Worm (Caenorhabditis elegans) whole organism, L1 larva: ENCODE data around the gene F07H5.13.
A peak's percentile ranks its signal among the peaks of the same experiment; 100 is the strongest.

ENCODE experiments used
- C04F5.9 ChIP-seq: sonication (generic microtip); optimal IDR thresholded peaks from 2 replicates; lab custom pipeline; 2016; ENCODE audit warnings: missing genetic modification characterization, missing compliant biosample characterization
- C16A3.4 ChIP-seq: fragments of 150-350 bp; optimal IDR thresholded peaks from 2 replicates; lab custom pipeline; 2014; ENCODE audit warnings: missing biosample characterization, missing genetic modification characterization
- Y116A8C.19 ChIP-seq: sonication (generic microtip); optimal IDR thresholded peaks from 2 replicates; lab custom pipeline; 2016; ENCODE audit warnings: missing compliant biosample characterization, missing genetic modification characterization, borderline replicate concordance
- alr-1 ChIP-seq: fragments of 200-800 bp; sonication (Bioruptor generic); optimal IDR thresholded peaks from 2 replicates; lab custom pipeline; 2018; ENCODE audit warnings: borderline replicate concordance, mild to moderate bottlenecking, missing genetic modification characterization, missing compliant biosample characterization
- aly-2 ChIP-seq: fragments of 150-350 bp; optimal IDR thresholded peaks from 2 replicates; lab custom pipeline; 2014; ENCODE audit warnings: missing biosample characterization, missing genetic modification characterization
- ama-1 ChIP-seq: fragments of 150-350 bp; optimal IDR thresholded peaks from 2 replicates; lab custom pipeline; 2014
- blmp-1 ChIP-seq: fragments of 150-350 bp; optimal IDR thresholded peaks from 2 replicates; lab custom pipeline; 2014; ENCODE audit warnings: missing biosample characterization, missing genetic modification characterization
- ceh-63 ChIP-seq: fragments of 200-800 bp; sonication (Bioruptor generic); optimal IDR thresholded peaks from 2 replicates; lab custom pipeline; 2018; ENCODE audit warnings: mild to moderate bottlenecking, missing genetic modification characterization, missing compliant biosample characterization
- ceh-8 ChIP-seq: fragments of 200-800 bp; sonication (Bioruptor generic); optimal IDR thresholded peaks from 2 replicates; lab custom pipeline; 2018; ENCODE audit warnings: mild to moderate bottlenecking, missing genetic modification characterization, moderate library complexity, missing compliant biosample characterization
- ceh-82 ChIP-seq, 3 experiments: fragments of 150-350 bp in 1 of 3; sonication (generic microtip) in 2 of 3; optimal IDR thresholded peaks; 2 replicates each; lab custom pipeline; 2014 to 2017; ENCODE audit warnings: missing biosample characterization in 3 of 3, missing genetic modification characterization in 3 of 3
- ceh-88 ChIP-seq: fragments of 200-800 bp; sonication (Bioruptor generic); IDR thresholded peaks from 2 replicates; pipeline ENCODE4 v1.3.6; 2022; ENCODE audit warnings: missing genetic modification characterization, missing compliant biosample characterization
- dsc-1 ChIP-seq: sonication (generic microtip); optimal IDR thresholded peaks from 2 replicates; lab custom pipeline; 2016; ENCODE audit warnings: mild to moderate bottlenecking, missing genetic modification characterization, missing compliant biosample characterization
- efl-1 ChIP-seq, 4 experiments: fragments of 150-350 bp; optimal IDR thresholded peaks in 3 of 4; peaks in 1 of 4; 1 replicate in 1 of 4; 2 replicates in 3 of 4; lab custom pipeline; 2014; ENCODE audit warnings: missing biosample characterization in 2 of 4, missing genetic modification characterization in 2 of 4, missing genetic modification reagents in 2 of 4
- efl-3 ChIP-seq: fragments of 200-800 bp; sonication (Bioruptor generic); optimal IDR thresholded peaks from 2 replicates; lab custom pipeline; 2018; ENCODE audit warnings: mild to moderate bottlenecking, missing genetic modification characterization, missing compliant biosample characterization
- elt-2 ChIP-seq: sonication (generic microtip); optimal IDR thresholded peaks from 2 replicates; lab custom pipeline; 2016; ENCODE audit warnings: missing genetic modification characterization, mild to moderate bottlenecking, inconsistent platforms, missing compliant biosample characterization, missing genetic modification reagents
- ets-5 ChIP-seq: fragments of 200-800 bp; sonication (Bioruptor generic); IDR thresholded peaks from 2 replicates; pipeline ENCODE4 v1.3.6; 2022; ENCODE audit warnings: missing genetic modification characterization, missing compliant biosample characterization
- fkh-4 ChIP-seq: sonication (generic microtip); optimal IDR thresholded peaks from 2 replicates; lab custom pipeline; 2016; ENCODE audit warnings: missing compliant biosample characterization, missing genetic modification characterization, borderline replicate concordance
- fos-1 ChIP-seq: fragments of 150-350 bp; optimal IDR thresholded peaks from 2 replicates; lab custom pipeline; 2014; ENCODE audit warnings: missing biosample characterization, missing genetic modification characterization
- hpl-2 ChIP-seq: fragments of 150-350 bp; optimal IDR thresholded peaks from 2 replicates; lab custom pipeline; 2014; ENCODE audit warnings: missing biosample characterization, missing genetic modification reagents, missing genetic modification characterization
- irx-1 ChIP-seq: sonication (generic microtip); optimal IDR thresholded peaks from 2 replicates; lab custom pipeline; 2016; ENCODE audit warnings: missing genetic modification characterization, missing compliant biosample characterization
- jun-1 ChIP-seq: fragments of 150-350 bp; optimal IDR thresholded peaks from 2 replicates; lab custom pipeline; 2014; ENCODE audit warnings: missing biosample characterization, missing genetic modification reagents, missing genetic modification characterization
- lin-13 ChIP-seq: fragments of 150-350 bp; optimal IDR thresholded peaks from 2 replicates; lab custom pipeline; 2014; ENCODE audit warnings: missing biosample characterization, missing genetic modification reagents, missing genetic modification characterization
- lsy-2 ChIP-seq, 2 experiments: fragments of 150-350 bp; optimal IDR thresholded peaks; 2 replicates each; lab custom pipeline; 2014; ENCODE audit warnings: missing biosample characterization in 2 of 2, missing genetic modification characterization in 2 of 2
- mef-2 ChIP-seq: fragments of 150-350 bp; optimal IDR thresholded peaks from 2 replicates; lab custom pipeline; 2014; ENCODE audit warnings: missing biosample characterization, missing genetic modification characterization
- nhr-19 ChIP-seq: fragments of 200-800 bp; sonication (Bioruptor generic); conservative IDR thresholded peaks from 2 replicates; pipeline ENCODE4 v1.3.6; 2022; ENCODE audit warnings: missing genetic modification characterization, missing compliant biosample characterization
- nhr-20 ChIP-seq: sonication (generic microtip); optimal IDR thresholded peaks from 2 replicates; lab custom pipeline; 2016; ENCODE audit warnings: mild to moderate bottlenecking, missing genetic modification characterization, missing compliant biosample characterization
- nhr-237 ChIP-seq: fragments of 150-350 bp; optimal IDR thresholded peaks from 2 replicates; lab custom pipeline; 2014; ENCODE audit warnings: missing biosample characterization, missing genetic modification characterization
- nhr-47 ChIP-seq: sonication (generic microtip); optimal IDR thresholded peaks from 2 replicates; lab custom pipeline; 2016; ENCODE audit warnings: mild to moderate bottlenecking, missing genetic modification characterization, moderate library complexity, missing compliant biosample characterization
- nhr-71 ChIP-seq: sonication (generic microtip); optimal IDR thresholded peaks from 2 replicates; lab custom pipeline; 2016; ENCODE audit warnings: mild to moderate bottlenecking, missing genetic modification characterization, moderate library complexity, missing compliant biosample characterization
- nhr-76 ChIP-seq: sonication (generic microtip); optimal IDR thresholded peaks from 2 replicates; lab custom pipeline; 2017; ENCODE audit warnings: missing biosample characterization, missing genetic modification characterization
- nhr-77 ChIP-seq: fragments of 150-350 bp; optimal IDR thresholded peaks from 2 replicates; lab custom pipeline; 2014; ENCODE audit warnings: missing biosample characterization, missing genetic modification characterization
- nhr-85 ChIP-seq: sonication (generic microtip); peaks from one replicate; lab custom pipeline; 2016; ENCODE audit warnings: missing genetic modification characterization, inconsistent platforms, missing compliant biosample characterization
- nhr-90 ChIP-seq: sonication (generic microtip); optimal IDR thresholded peaks from 2 replicates; lab custom pipeline; 2016; ENCODE audit warnings: mild to moderate bottlenecking, missing genetic modification characterization, missing compliant biosample characterization; ENCODE audit not compliant: poor library complexity
- pqm-1 ChIP-seq: sonication (generic microtip); optimal IDR thresholded peaks from 3 replicates; lab custom pipeline; 2017; ENCODE audit warnings: missing biosample characterization, missing genetic modification characterization
- rnt-1 ChIP-seq: sonication (generic microtip); optimal IDR thresholded peaks from 2 replicates; lab custom pipeline; 2016; ENCODE audit warnings: mild to moderate bottlenecking, missing genetic modification characterization, moderate library complexity, missing compliant biosample characterization
- snu-23 ChIP-seq: sonication (generic microtip); optimal IDR thresholded peaks from 2 replicates; lab custom pipeline; 2016; ENCODE audit warnings: missing genetic modification characterization, missing compliant biosample characterization
- sox-4 ChIP-seq: sonication (generic microtip); optimal IDR thresholded peaks from 2 replicates; lab custom pipeline; 2016; ENCODE audit warnings: missing genetic modification characterization, missing compliant biosample characterization
- sptf-1 ChIP-seq: fragments of 150-350 bp; optimal IDR thresholded peaks from 2 replicates; lab custom pipeline; 2014; ENCODE audit warnings: missing biosample characterization, missing genetic modification characterization
- sup-37 ChIP-seq: fragments of 200-800 bp; sonication (Bioruptor generic); optimal IDR thresholded peaks from 2 replicates; lab custom pipeline; 2018; ENCODE audit warnings: mild to moderate bottlenecking, missing genetic modification characterization, missing compliant biosample characterization
- swsn-7 ChIP-seq: sonication (generic microtip); optimal IDR thresholded peaks from 2 replicates; lab custom pipeline; 2016; ENCODE audit warnings: missing genetic modification characterization, missing compliant biosample characterization
- unc-62 ChIP-seq: fragments of 150-350 bp; optimal IDR thresholded peaks from 2 replicates; lab custom pipeline; 2014; ENCODE audit warnings: missing biosample characterization, missing genetic modification reagents, missing genetic modification characterization
- unc-98 ChIP-seq: fragments of 200-800 bp; sonication (Bioruptor generic); IDR thresholded peaks from 2 replicates; pipeline ENCODE4 v1.3.6; 2022; ENCODE audit warnings: missing genetic modification characterization, missing compliant biosample characterization
- vab-15 ChIP-seq: sonication (generic microtip); optimal IDR thresholded peaks from 2 replicates; lab custom pipeline; 2017; ENCODE audit warnings: missing genotype, mild to moderate bottlenecking, missing genetic modification characterization, missing compliant biosample characterization
- xbp-1 ChIP-seq: sonication (generic microtip); optimal IDR thresholded peaks from 2 replicates; lab custom pipeline; 2016; ENCODE audit warnings: missing genetic modification characterization, missing compliant biosample characterization
- zip-4 ChIP-seq: fragments of 200-800 bp; sonication (Bioruptor generic); optimal IDR thresholded peaks from 2 replicates; lab custom pipeline; 2018; ENCODE audit warnings: mild to moderate bottlenecking, missing genetic modification characterization, moderate library complexity, missing compliant biosample characterization
- ztf-11 ChIP-seq, 2 experiments: sonication (generic microtip); optimal IDR thresholded peaks; 2 replicates each; lab custom pipeline; 2016 to 2017; ENCODE audit warnings: missing genetic modification characterization in 2 of 2, missing biosample characterization in 1 of 2, missing compliant biosample characterization in 1 of 2
- ztf-4 ChIP-seq: fragments of 150-350 bp; optimal IDR thresholded peaks from 2 replicates; lab custom pipeline; 2014; ENCODE audit warnings: missing biosample characterization, missing genetic modification characterization

F07H5.13 gene

ce11 chrII:8789828-8790558, at the start of gene F07H5.13:
F07H5.13 (plus strand) TSS chrII:8790557.
- no peak for TF ChIP-seq alr-1 (tag; lab: Kevin White, UChicago)
- no peak for TF ChIP-seq ceh-8 (GFP tag; lab: Kevin White, UChicago)
- no peak for TF ChIP-seq jun-1 (tag; lab: Kevin White, UChicago)
- peak; percentile 83 for TF ChIP-seq aly-2
- TF ChIP-seq irx-1, result peak; percentile 2
- TF ChIP-seq xbp-1 (tag; lab: Kevin White, UChicago), result no peak
- TF ChIP-seq snu-23 (GFP tag; lab: Kevin White, UChicago), result no peak
- TF ChIP-seq zip-4, result peak; percentile 9
- peak; percentile 74 for TF ChIP-seq nhr-85 (tag; lab: Kevin White, UChicago)
- peak; percentile 58 for TF ChIP-seq nhr-47 (tag; lab: Kevin White, UChicago)
- TF ChIP-seq ztf-4, result peak; percentile 81
- peak; percentile 9 for TF ChIP-seq blmp-1 (tag; lab: Kevin White, UChicago)
- no peak for TF ChIP-seq ceh-63
- TF ChIP-seq swsn-7, result peak; percentile 25
- TF ChIP-seq lin-13, result peak; percentile 19
- no peak for TF ChIP-seq ceh-82 (tag; optimal IDR thresholded peaks at IDR 0.05; lab: Kevin White, UChicago)
- TF ChIP-seq fkh-4 (tag; lab: Kevin White, UChicago), result no peak
- TF ChIP-seq nhr-71 (tag; lab: Kevin White, UChicago), result peak; percentile 54
- TF ChIP-seq elt-2, result peak; percentile 42
- peak; percentile 35 to 38 for TF ChIP-seq lsy-2 (tag; optimal IDR thresholded peaks at IDR 0.05; lab: Kevin White, UChicago)
- TF ChIP-seq mef-2, result no peak
- no peak for TF ChIP-seq sptf-1
- TF ChIP-seq pqm-1 (tag; lab: Kevin White, UChicago), result no peak
- TF ChIP-seq sup-37 (GFP tag; lab: Kevin White, UChicago), result no peak
- TF ChIP-seq nhr-76 (tag; lab: Kevin White, UChicago), result no peak
- peak; percentile 22 for TF ChIP-seq dsc-1 (tag; lab: Kevin White, UChicago)
- no peak for TF ChIP-seq ets-5 (GFP tag; lab: Robert Waterston, UW)
- TF ChIP-seq hpl-2 (GFP tag; lab: Kevin White, UChicago), result no peak
- TF ChIP-seq C16A3.4 (tag; lab: Kevin White, UChicago), result peak; percentile 8
- peak in 1 of 2 experiments; percentile 17 for TF ChIP-seq ztf-11 (tag; optimal IDR thresholded peaks at IDR 0.05; lab: Kevin White, UChicago)
- TF ChIP-seq nhr-19 (GFP tag; lab: Robert Waterston, UW), result no peak; the same call in 1 of the 2 replicates
- no peak for TF ChIP-seq C04F5.9 (tag; lab: Kevin White, UChicago)
- no peak for TF ChIP-seq unc-98 (GFP tag; lab: Robert Waterston, UW)
- TF ChIP-seq ama-1 (lab: Kevin White, UChicago), result peak; percentile 88
- no peak for TF ChIP-seq rnt-1 (tag; lab: Kevin White, UChicago)
- TF ChIP-seq nhr-20 (tag; lab: Kevin White, UChicago), result peak; percentile 23
- TF ChIP-seq fos-1, result no peak
- TF ChIP-seq unc-62 (GFP tag; lab: Kevin White, UChicago), result no peak
- TF ChIP-seq efl-1 (optimal IDR thresholded peaks at IDR 0.05; lab: Kevin White, UChicago), result no peak
- peak in 1 of 2 experiments; percentile 92 for TF ChIP-seq efl-1 (GFP tag; optimal IDR thresholded peaks at IDR 0.05 in 1 of 2; lab: Kevin White, UChicago)
- TF ChIP-seq nhr-237 (tag; lab: Kevin White, UChicago), result no peak
- no peak for TF ChIP-seq efl-3
- no peak for TF ChIP-seq vab-15 (tag; lab: Kevin White, UChicago)
- no peak for TF ChIP-seq sox-4 (tag; lab: Kevin White, UChicago)
- TF ChIP-seq nhr-90 (tag; lab: Kevin White, UChicago), result peak; percentile 65
- no peak for TF ChIP-seq ceh-88 (GFP tag; lab: Robert Waterston, UW)
- no peak for TF ChIP-seq nhr-77 (tag; lab: Kevin White, UChicago)
- TF ChIP-seq Y116A8C.19, result no peak
